Worm (Caenorhabditis elegans): ENCODE data around the gene F49C12.1.

Gene F49C12.1

DNA sequence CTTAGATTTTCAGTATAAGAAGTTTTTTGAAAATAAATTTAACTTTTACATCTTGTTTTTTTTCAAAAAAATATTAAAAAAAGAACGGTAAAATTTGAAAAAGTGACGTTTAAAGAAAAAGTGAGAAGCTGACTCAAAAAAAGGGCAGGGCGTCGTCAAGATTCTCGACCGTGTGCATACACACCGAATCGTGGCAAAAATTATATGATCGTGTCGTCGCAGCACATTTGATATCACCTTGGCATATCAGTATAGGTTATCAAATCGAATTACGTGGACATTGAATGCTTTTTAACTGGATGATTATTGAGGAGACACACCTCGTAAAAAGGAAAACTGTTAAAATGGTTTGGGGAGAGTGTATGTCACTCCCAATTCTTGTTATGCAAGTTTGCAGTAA is 36.9 kb upstream of the F49C12.1 start (continued):
- TF ChIP-seq D1046.2 (GFP tag; IDR thresholded peaks at IDR 0.05) (no peak), nhr-237 (tag; optimal IDR thresholded peaks at IDR 0.05) (no peak), ztf-11 (tag; optimal IDR thresholded peaks at IDR 0.05) (no peak), nhr-48 (tag; optimal IDR thresholded peaks at IDR 0.05) (no peak), zfp-2 (tag; optimal IDR thresholded peaks at IDR 0.05) (no peak), zag-1 (tag; optimal IDR thresholded peaks at IDR 0.05) (no peak), Y48G9A.11 (GFP tag; IDR thresholded peaks at IDR 0.05) (no peak), T26A8.4 (GFP tag; IDR thresholded peaks at IDR 0.05) (no peak), nhr-76 (tag; optimal IDR thresholded peaks at IDR 0.05) (no peak), fkh-10 (GFP tag; optimal IDR thresholded peaks at IDR 0.05) (no peak), attf-4 (tag; optimal IDR thresholded peaks at IDR 0.05) (no peak), ama-1 (optimal IDR thresholded peaks at IDR 0.05) (peak; percentile 34), dmd-8 (GFP tag; IDR thresholded peaks at IDR 0.05) (no peak), fos-1 (tag; optimal IDR thresholded peaks at IDR 0.05) (no peak), nhr-11 (tag; optimal IDR thresholded peaks at IDR 0.05) (no peak), rbr-2 (tag; optimal IDR thresholded peaks at IDR 0.05) (no peak), dmd-9 (GFP tag; IDR thresholded peaks at IDR 0.05) (no peak), lin-1 (GFP tag; IDR thresholded peaks at IDR 0.05) (0 out of 2 replicates have a peak, but pooled peaks have one; percentile 27), spr-3 (GFP tag; optimal IDR thresholded peaks at IDR 0.05) (no peak), egl-43 (GFP tag; IDR thresholded peaks at IDR 0.05) (no peak), daf-19 (GFP tag; conservative IDR thresholded peaks at IDR 0.05) (no peak), mdt-29 (GFP tag; IDR thresholded peaks at IDR 0.05) (no peak), vab-7 (GFP tag; IDR thresholded peaks at IDR 0.05) (no peak), lin-15B (tag; optimal IDR thresholded peaks at IDR 0.05) (no peak), duxl-1 (tag; optimal IDR thresholded peaks at IDR 0.05; ENCODE audit: poor library complexity) (no peak), lsy-2 (tag; optimal IDR thresholded peaks at IDR 0.05) (no peak), spr-1 (tag; optimal IDR thresholded peaks at IDR 0.05) (no peak), nhr-111 (GFP tag; optimal IDR thresholded peaks at IDR 0.05) (no peak), zfp-3 (GFP tag; conservative IDR thresholded peaks at IDR 0.05) (no peak), pha-4 (GFP tag; IDR thresholded peaks at IDR 0.05) (no peak), pha-4 (tag; optimal IDR thresholded peaks at IDR 0.05) (no peak), ctbp-1 (GFP tag; IDR thresholded peaks at IDR 0.05) (no peak), mxl-3 (GFP tag; optimal IDR thresholded peaks at IDR 0.05) (peak; percentile 53), Y105C5A.15 (GFP tag; IDR thresholded peaks at IDR 0.05) (no peak), pqm-1 (tag; optimal IDR thresholded peaks at IDR 0.05) (peak; percentile 97), nhr-6 (tag; optimal IDR thresholded peaks at IDR 0.05) (no peak), daf-16 (GFP tag; optimal IDR thresholded peaks at IDR 0.05) (peak in 1 of 2 experiments; percentile 2), daf-16 (tag; optimal IDR thresholded peaks at IDR 0.05) (peak; percentile 59), daf-12 (tag; optimal IDR thresholded peaks at IDR 0.05) (no peak), skn-1 (tag; optimal IDR thresholded peaks at IDR 0.05) (no peak), madf-5 (GFP tag; IDR thresholded peaks at IDR 0.05) (no peak), R02D3.7 (tag; optimal IDR thresholded peaks at IDR 0.05) (no peak), arid-1 (GFP tag; conservative IDR thresholded peaks at IDR 0.05) (no peak), snpc-4 (tag; optimal IDR thresholded peaks at IDR 0.05) (no peak), ZK337.2 (GFP tag; IDR thresholded peaks at IDR 0.05) (no peak), dve-1 (tag; optimal IDR thresholded peaks at IDR 0.05; ENCODE audit: insufficient read depth) (peak; percentile 73), nhr-41 (GFP tag; IDR thresholded peaks at IDR 0.05) (0 out of 2 replicates have a peak, but pooled peaks have one; percentile 40), Y75B8A.6 (GFP tag; IDR thresholded peaks at IDR 0.05) (no peak), daf-8 (GFP tag; IDR thresholded peaks at IDR 0.05) (no peak), saeg-2 (GFP tag; IDR thresholded peaks at IDR 0.05) (no peak), nhr-77 (tag; optimal IDR thresholded peaks at IDR 0.05) (peak; percentile 82), ceh-20 (GFP tag; IDR thresholded peaks at IDR 0.05) (no peak), unc-130 (GFP tag; optimal IDR thresholded peaks at IDR 0.05) (no peak), ceh-62 (tag; optimal IDR thresholded peaks at IDR 0.05) (no peak)

Data from whole organism, L4 larva.